Worm (Caenorhabditis elegans) whole organism, L3 larva: ENCODE data around the gene srv-34.

ENCODE experiments used
- R02D3.7 ChIP-seq: fragments of 150-350 bp; optimal IDR thresholded peaks from 2 replicates; lab custom pipeline; 2014; ENCODE audit warnings: missing biosample characterization, missing genetic modification characterization
- ama-1 ChIP-seq: fragments of 150-350 bp; optimal IDR thresholded peaks from 2 replicates; lab custom pipeline; 2018
- ceh-16 ChIP-seq: sonication (generic microtip); optimal IDR thresholded peaks from 2 replicates; lab custom pipeline; 2017; ENCODE audit warnings: missing biosample characterization, missing genetic modification characterization
- ceh-28 ChIP-seq: fragments of 150-350 bp; optimal IDR thresholded peaks from 2 replicates; lab custom pipeline; 2014; ENCODE audit warnings: missing biosample characterization, missing genetic modification reagents, missing genetic modification characterization
- ceh-9 ChIP-seq: sonication (generic microtip); optimal IDR thresholded peaks from 2 replicates; lab custom pipeline; 2018; ENCODE audit warnings: missing biosample characterization, missing genetic modification characterization
- egl-5 ChIP-seq: fragments of 150-350 bp; optimal IDR thresholded peaks from 2 replicates; lab custom pipeline; 2017; ENCODE audit warnings: missing biosample characterization, missing genetic modification reagents, missing genetic modification characterization, inconsistent platforms
- elt-1 ChIP-seq: fragments of 150-350 bp; optimal IDR thresholded peaks from 2 replicates; lab custom pipeline; 2014; ENCODE audit warnings: missing biosample characterization, missing genetic modification characterization
- elt-3 ChIP-seq, 3 experiments: fragments of 150-350 bp in 1 of 3; sonication (generic microtip) in 2 of 3; optimal IDR thresholded peaks; 2 replicates in 2 of 3; 4 replicates in 1 of 3; lab custom pipeline; 2014 to 2017; ENCODE audit warnings: missing biosample characterization in 3 of 3, missing genetic modification characterization in 3 of 3
- eor-1 ChIP-seq, 2 experiments: fragments of 150-350 bp; optimal IDR thresholded peaks; 2 replicates each; lab custom pipeline; 2014 to 2018; ENCODE audit warnings: missing biosample characterization in 2 of 2, missing genetic modification characterization in 2 of 2
- fkh-10 ChIP-seq: sonication (generic microtip); optimal IDR thresholded peaks from 2 replicates; lab custom pipeline; 2017; ENCODE audit warnings: missing biosample characterization, missing genetic modification reagents, missing genetic modification characterization
- fos-1 ChIP-seq: fragments of 150-350 bp; optimal IDR thresholded peaks from 2 replicates; lab custom pipeline; 2014; ENCODE audit warnings: missing biosample characterization, missing genetic modification characterization
- hmg-11 ChIP-seq: sonication (generic microtip); optimal IDR thresholded peaks from 2 replicates; lab custom pipeline; 2016; ENCODE audit warnings: missing genetic modification characterization, missing compliant biosample characterization
- jun-1 ChIP-seq: fragments of 150-350 bp; optimal IDR thresholded peaks from 2 replicates; lab custom pipeline; 2014; ENCODE audit warnings: missing biosample characterization, missing genetic modification reagents, missing genetic modification characterization
- lsy-12 ChIP-seq: sonication (generic microtip); optimal IDR thresholded peaks from 2 replicates; lab custom pipeline; 2016; ENCODE audit warnings: mild to moderate bottlenecking, missing genetic modification characterization, missing compliant biosample characterization
- mml-1 ChIP-seq: fragments of 150-350 bp; sonication (generic microtip); optimal IDR thresholded peaks from 3 replicates; lab custom pipeline; 2014; ENCODE audit warnings: missing biosample characterization, missing genetic modification characterization
- nfya-1 ChIP-seq: sonication (generic microtip); optimal IDR thresholded peaks from 2 replicates; lab custom pipeline; 2017; ENCODE audit warnings: missing genetic modification characterization, mild to moderate bottlenecking, missing compliant biosample characterization, antibody characterized with exemption, moderate library complexity; ENCODE audit not compliant: insufficient read depth
- nhr-11 ChIP-seq: fragments of 150-350 bp; optimal IDR thresholded peaks from 2 replicates; lab custom pipeline; 2014; ENCODE audit warnings: missing biosample characterization, missing genetic modification characterization
- nhr-23 ChIP-seq: fragments of 150-350 bp; optimal IDR thresholded peaks from 2 replicates; lab custom pipeline; 2014; ENCODE audit warnings: missing biosample characterization, missing genetic modification reagents, missing genetic modification characterization
- nhr-25 ChIP-seq: sonication (generic microtip); optimal IDR thresholded peaks from 2 replicates; lab custom pipeline; 2017; ENCODE audit warnings: missing biosample characterization, missing genetic modification characterization
- nhr-28 ChIP-seq: fragments of 150-350 bp; optimal IDR thresholded peaks from 2 replicates; lab custom pipeline; 2014; ENCODE audit warnings: missing biosample characterization, missing genetic modification characterization
- nhr-43 ChIP-seq: sonication (generic microtip); optimal IDR thresholded peaks from 2 replicates; lab custom pipeline; 2016; ENCODE audit warnings: mild to moderate bottlenecking, missing genetic modification characterization, missing compliant biosample characterization; ENCODE audit not compliant: poor library complexity, severe bottlenecking
- nhr-76 ChIP-seq: fragments of 150-350 bp; sonication (generic microtip); optimal IDR thresholded peaks from 5 replicates; lab custom pipeline; 2014; ENCODE audit warnings: missing biosample characterization, missing genetic modification characterization
- nhr-77 ChIP-seq: fragments of 150-350 bp; optimal IDR thresholded peaks from 2 replicates; lab custom pipeline; 2014; ENCODE audit warnings: missing biosample characterization, missing genetic modification characterization
- pha-4 ChIP-seq: fragments of 150-350 bp; optimal IDR thresholded peaks from 2 replicates; lab custom pipeline; 2014; ENCODE audit warnings: missing biosample characterization, missing genetic modification reagents, missing genetic modification characterization
- pqm-1 ChIP-seq: fragments of 150-350 bp; optimal IDR thresholded peaks from 2 replicates; lab custom pipeline; 2017; ENCODE audit warnings: missing biosample characterization, missing genetic modification characterization, inconsistent platforms
- sea-2 ChIP-seq: fragments of 150-350 bp; sonication (generic microtip); optimal IDR thresholded peaks from 4 replicates; lab custom pipeline; 2014; ENCODE audit warnings: missing biosample characterization, missing genetic modification reagents, missing genetic modification characterization
- skn-1 ChIP-seq: fragments of 150-350 bp; optimal IDR thresholded peaks from 2 replicates; lab custom pipeline; 2014; ENCODE audit warnings: missing biosample characterization, missing genetic modification characterization
- snpc-4 ChIP-seq: fragments of 150-350 bp; optimal IDR thresholded peaks from 2 replicates; lab custom pipeline; 2014; ENCODE audit warnings: missing biosample characterization, missing genetic modification characterization
- unc-39 ChIP-seq: sonication (generic microtip); optimal IDR thresholded peaks from 4 replicates; lab custom pipeline; 2017; ENCODE audit warnings: missing biosample characterization, missing genetic modification characterization
- ztf-11 ChIP-seq: fragments of 150-350 bp; optimal IDR thresholded peaks from 2 replicates; lab custom pipeline; 2014; ENCODE audit warnings: missing biosample characterization, missing genetic modification characterization
- ztf-4 ChIP-seq: fragments of 150-350 bp; optimal IDR thresholded peaks from 2 replicates; lab custom pipeline; 2014; ENCODE audit warnings: missing biosample characterization, missing genetic modification characterization

The srv-34 gene

ce11 chrV:16374676-16375075, at the start of gene srv-34:
Gene srv-34 (minus strand): TSS chrV:16374776.
- no peak for TF ChIP-seq ceh-16 (tag; lab: Kevin White, UChicago)
- TF ChIP-seq nhr-23 (tag; lab: Kevin White, UChicago) = no peak
- no peak for TF ChIP-seq hmg-11 (tag; lab: Kevin White, UChicago)

DNA sequence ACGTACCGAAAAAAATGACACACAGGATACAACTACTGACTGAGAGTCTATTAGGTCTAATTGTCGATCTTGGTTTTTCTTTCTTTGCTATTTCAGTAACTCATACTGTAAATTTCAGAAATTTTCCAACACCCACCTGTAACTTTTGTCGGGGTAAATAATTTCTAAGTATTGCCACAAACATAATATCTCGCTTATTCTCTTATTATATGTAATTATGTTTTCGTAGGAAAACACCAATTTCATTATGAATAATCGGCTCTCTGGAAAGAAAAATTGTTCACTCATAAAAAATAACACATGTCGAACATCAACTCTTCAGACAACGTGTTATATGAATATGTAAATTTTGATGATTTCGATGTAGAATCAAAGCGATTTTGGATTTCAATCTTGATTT, 46.1 kb upstream of the srv-34 start, which contains the start of gene srw-48:
srw-48 (plus strand) TSS at position 301 of the 400 bp plus-strand sequence.
- TF ChIP-seq egl-5 (tag; lab: Kevin White, UChicago) = no peak
- no peak for TF ChIP-seq skn-1 (tag; lab: Kevin White, UChicago)
- no peak for TF ChIP-seq unc-39
- TF ChIP-seq ceh-16 (tag; lab: Kevin White, UChicago) = no peak
- TF ChIP-seq nfya-1 (tag; lab: Kevin White, UChicago) = no peak

ce11 chrV:16419769-16420168, 45.2 kb upstream of the srv-34 start, which contains the start of gene F26D2.16:
Gene F26D2.16 (minus strand): TSS chrV:16419869.
- TF ChIP-seq ceh-9 (tag; lab: Kevin White, UChicago) (no peak), elt-1 (tag; lab: Kevin White, UChicago) (no peak), ztf-11 (tag; lab: Kevin White, UChicago) (no peak), nhr-11 (tag; lab: Kevin White, UChicago) (no peak), unc-39 (no peak), eor-1 (tag; optimal IDR thresholded peaks at IDR 0.05; lab: Kevin White, UChicago) (no peak), pha-4 (tag; lab: Kevin White, UChicago) (no peak), nhr-28 (tag; lab: Kevin White, UChicago) (no peak), nhr-23 (tag; lab: Kevin White, UChicago) (no peak), ceh-16 (tag; lab: Kevin White, UChicago) (no peak), nhr-77 (tag; lab: Kevin White, UChicago) (no peak), fos-1 (tag; lab: Kevin White, UChicago) (no peak), fkh-10 (GFP tag; lab: Kevin White, UChicago) (no peak)

ce11 chrV:16417014-16417413, 42.4 kb upstream of the srv-34 start, which contains the start of gene str-55:
Gene str-55 (minus strand): TSS chrV:16417114.
- TF ChIP-seq nhr-23 (tag; lab: Kevin White, UChicago) = no peak
- TF ChIP-seq jun-1 = no peak
- TF ChIP-seq lsy-12 (tag; lab: Kevin White, UChicago) = no peak
- no peak for TF ChIP-seq R02D3.7
- no peak for TF ChIP-seq ceh-28 (tag; lab: Kevin White, UChicago)

ce11 chrV:16410521-16410920, 35.9 kb upstream of the srv-34 start, which contains the start of gene srh-145:
Gene srh-145 (plus strand): TSS chrV:16410713.
- no peak for TF ChIP-seq sea-2 (GFP tag; lab: Kevin White, UChicago)
- TF ChIP-seq snpc-4 (tag; lab: Kevin White, UChicago) = no peak
- TF ChIP-seq elt-1 (tag; lab: Kevin White, UChicago) = no peak
- TF ChIP-seq ceh-16 (tag; lab: Kevin White, UChicago) = no peak
- TF ChIP-seq nfya-1 (tag; lab: Kevin White, UChicago) = no peak
- no peak for TF ChIP-seq elt-3 (tag; optimal IDR thresholded peaks at IDR 0.05; lab: Kevin White, UChicago)
- TF ChIP-seq nhr-43 (tag; lab: Kevin White, UChicago) = no peak
- TF ChIP-seq nhr-11 (tag; lab: Kevin White, UChicago) = no peak
- no peak for TF ChIP-seq ceh-28 (tag; lab: Kevin White, UChicago)
- TF ChIP-seq pqm-1 = no peak
- TF ChIP-seq nhr-77 (tag; lab: Kevin White, UChicago) = no peak
- TF ChIP-seq fos-1 (tag; lab: Kevin White, UChicago) = no peak
- TF ChIP-seq ztf-4 = no peak
- TF ChIP-seq ama-1 (lab: Kevin White, UChicago) = no peak
- TF ChIP-seq nhr-76 (tag; lab: Kevin White, UChicago) = no peak
- TF ChIP-seq ceh-9 (tag; lab: Kevin White, UChicago) = no peak

DNA sequence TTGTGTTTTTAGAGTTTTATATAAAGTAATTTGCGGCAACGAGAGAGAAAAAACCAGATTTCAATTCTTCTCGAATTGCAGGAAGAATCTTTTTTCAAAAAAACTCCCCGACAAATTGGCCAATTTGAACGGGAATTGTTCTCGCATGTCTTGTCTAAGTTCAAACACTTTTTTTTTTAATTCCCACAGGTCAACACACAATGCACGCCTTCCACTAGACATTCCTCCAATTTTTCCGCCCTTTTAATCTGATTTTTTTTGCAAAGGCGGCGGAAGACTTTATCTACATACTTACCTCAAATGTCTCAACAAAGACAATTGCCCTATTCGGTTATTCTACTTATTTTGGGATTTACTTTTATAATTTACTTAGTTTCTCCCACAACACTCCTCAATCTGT, 33.1 kb upstream of the srv-34 start, which contains the start of gene F26D2.3:
F26D2.3 (plus strand) TSS at position 301 of the 400 bp plus-strand sequence.
- TF ChIP-seq jun-1 = no peak
- no peak for TF ChIP-seq ztf-11 (tag; lab: Kevin White, UChicago)
- TF ChIP-seq mml-1 = no peak
- no peak for TF ChIP-seq nhr-25 (tag; lab: Kevin White, UChicago)
- TF ChIP-seq ama-1 (lab: Kevin White, UChicago) = no peak
- no peak for TF ChIP-seq nhr-23 (tag; lab: Kevin White, UChicago)
